Worm (Caenorhabditis elegans) whole organism, late embryonic: Measurements from ENCODE around the gene F09E10.1.

Source experiments
- F13H6.1 ChIP-seq: sonication (generic microtip); optimal IDR thresholded peaks from 2 replicates; lab custom pipeline; 2016; ENCODE audit warnings: missing genetic modification characterization, missing compliant biosample characterization
- K02D7.2 ChIP-seq: sonication (generic microtip); optimal IDR thresholded peaks from 2 replicates; lab custom pipeline; 2017; ENCODE audit warnings: mild to moderate bottlenecking, missing genetic modification characterization, missing compliant biosample characterization
- T23F11.4 ChIP-seq: fragments of 200-800 bp; sonication (Bioruptor generic); optimal IDR thresholded peaks from 2 replicates; lab custom pipeline; 2018; ENCODE audit warnings: mild to moderate bottlenecking, missing genetic modification characterization, missing compliant biosample characterization
- ahr-1 ChIP-seq: sonication (generic microtip); optimal IDR thresholded peaks from 2 replicates; lab custom pipeline; 2016; ENCODE audit warnings: missing genetic modification characterization, missing compliant biosample characterization
- ceh-18 ChIP-seq: sonication (generic microtip); optimal IDR thresholded peaks from 2 replicates; lab custom pipeline; 2016; ENCODE audit warnings: missing genetic modification characterization, missing compliant biosample characterization
- ceh-19 ChIP-seq: fragments of 200-800 bp; sonication (Bioruptor generic); optimal IDR thresholded peaks from 2 replicates; lab custom pipeline; 2018; ENCODE audit warnings: mild to moderate bottlenecking, missing genetic modification characterization, missing compliant biosample characterization
- ceh-2 ChIP-seq: sonication (generic microtip); optimal IDR thresholded peaks from 2 replicates; lab custom pipeline; 2016; ENCODE audit warnings: missing genotype, missing genetic modification characterization, missing compliant biosample characterization
- ceh-30 ChIP-seq: fragments of 150-350 bp; optimal IDR thresholded peaks from 2 replicates; lab custom pipeline; 2014; ENCODE audit warnings: missing biosample characterization, missing genetic modification characterization
- ceh-9 ChIP-seq: sonication (generic microtip); optimal IDR thresholded peaks from 2 replicates; lab custom pipeline; 2016; ENCODE audit warnings: mild to moderate bottlenecking, missing genetic modification characterization, inconsistent platforms, missing compliant biosample characterization
- dmd-4 ChIP-seq: sonication (generic microtip); optimal IDR thresholded peaks from 2 replicates; lab custom pipeline; 2016; ENCODE audit warnings: borderline replicate concordance, missing genetic modification characterization, missing compliant biosample characterization
- elt-4 ChIP-seq: sonication (generic microtip); optimal IDR thresholded peaks from 2 replicates; lab custom pipeline; 2016; ENCODE audit warnings: missing genetic modification characterization, missing compliant biosample characterization
- ets-4 ChIP-seq: sonication (generic microtip); optimal IDR thresholded peaks from 2 replicates; lab custom pipeline; 2016; ENCODE audit warnings: missing genetic modification characterization, missing compliant biosample characterization
- eyg-1 ChIP-seq: sonication (generic microtip); optimal IDR thresholded peaks from 2 replicates; lab custom pipeline; 2016; ENCODE audit warnings: missing genotype, missing genetic modification characterization, missing compliant biosample characterization
- fkh-6 ChIP-seq: sonication (generic microtip); optimal IDR thresholded peaks from 2 replicates; lab custom pipeline; 2016; ENCODE audit warnings: missing genetic modification characterization, missing compliant biosample characterization
- gmeb-2 ChIP-seq: sonication (generic microtip); optimal IDR thresholded peaks from 2 replicates; lab custom pipeline; 2016; ENCODE audit warnings: missing genetic modification characterization, inconsistent platforms, missing compliant biosample characterization
- hlh-13 ChIP-seq: fragments of 200-800 bp; sonication (Bioruptor generic); optimal IDR thresholded peaks from 2 replicates; lab custom pipeline; 2018; ENCODE audit warnings: mild to moderate bottlenecking, missing genetic modification characterization, missing compliant biosample characterization
- hlh-6 ChIP-seq: sonication (generic microtip); optimal IDR thresholded peaks from 2 replicates; lab custom pipeline; 2016; ENCODE audit warnings: missing genotype, missing genetic modification characterization, missing compliant biosample characterization
- madf-2 ChIP-seq: sonication (generic microtip); optimal IDR thresholded peaks from 2 replicates; lab custom pipeline; 2017; ENCODE audit warnings: missing genetic modification characterization, missing compliant biosample characterization
- mec-3 ChIP-seq: sonication (generic microtip); optimal IDR thresholded peaks from 2 replicates; lab custom pipeline; 2016; ENCODE audit warnings: borderline replicate concordance, missing genetic modification characterization, missing compliant biosample characterization
- nfya-1 ChIP-seq: sonication (generic microtip); optimal IDR thresholded peaks from 2 replicates; lab custom pipeline; 2017; ENCODE audit warnings: missing genetic modification characterization, mild to moderate bottlenecking, missing compliant biosample characterization, antibody characterized with exemption, moderate library complexity
- npax-4 ChIP-seq: sonication (generic microtip); optimal IDR thresholded peaks from 2 replicates; lab custom pipeline; 2016; ENCODE audit warnings: missing genetic modification characterization, missing compliant biosample characterization
- odd-2 ChIP-seq: sonication (generic microtip); optimal IDR thresholded peaks from 2 replicates; lab custom pipeline; 2017; ENCODE audit warnings: antibody characterized with exemption, mild to moderate bottlenecking, missing genetic modification characterization, missing compliant biosample characterization
- pat-9 ChIP-seq: fragments of 200-800 bp; sonication (Bioruptor generic); optimal IDR thresholded peaks from 2 replicates; lab custom pipeline; 2018; ENCODE audit warnings: mild to moderate bottlenecking, missing genetic modification characterization, moderate library complexity, missing compliant biosample characterization
- pax-1 ChIP-seq: fragments of 150-350 bp; optimal IDR thresholded peaks from 2 replicates; lab custom pipeline; 2014; ENCODE audit warnings: missing biosample characterization, missing genetic modification characterization
- pqm-1 ChIP-seq: sonication (generic microtip); optimal IDR thresholded peaks from 2 replicates; lab custom pipeline; 2016; ENCODE audit warnings: missing genetic modification characterization, missing compliant biosample characterization
- pros-1 ChIP-seq: fragments of 150-350 bp; optimal IDR thresholded peaks from 2 replicates; lab custom pipeline; 2014; ENCODE audit warnings: missing biosample characterization, missing genetic modification reagents, missing genetic modification characterization
- ref-2 ChIP-seq: sonication (generic microtip); optimal IDR thresholded peaks from 2 replicates; lab custom pipeline; 2016; ENCODE audit warnings: missing genetic modification characterization, missing compliant biosample characterization
- rnt-1 ChIP-seq: sonication (generic microtip); optimal IDR thresholded peaks from 2 replicates; lab custom pipeline; 2016; ENCODE audit warnings: missing genetic modification characterization, missing compliant biosample characterization
- sox-2 ChIP-seq: fragments of 200-800 bp; sonication (Bioruptor generic); IDR thresholded peaks from 2 replicates; pipeline ENCODE4 v1.3.6; 2022; ENCODE audit warnings: missing genetic modification reagents, missing genetic modification characterization, missing compliant biosample characterization
- syd-9 ChIP-seq: sonication (generic microtip); optimal IDR thresholded peaks from 2 replicates; lab custom pipeline; 2016; ENCODE audit warnings: mild to moderate bottlenecking, missing genetic modification characterization, moderate library complexity, missing compliant biosample characterization
- tbx-2 ChIP-seq: sonication (generic microtip); optimal IDR thresholded peaks from 2 replicates; lab custom pipeline; 2016; ENCODE audit warnings: missing genetic modification characterization, missing compliant biosample characterization
- tbx-7 ChIP-seq: sonication (generic microtip); optimal IDR thresholded peaks from 2 replicates; lab custom pipeline; 2016; ENCODE audit warnings: missing genotype, missing genetic modification characterization, missing compliant biosample characterization
- ttx-3 ChIP-seq: sonication (generic microtip); optimal IDR thresholded peaks from 2 replicates; lab custom pipeline; 2016; ENCODE audit warnings: missing genetic modification reagents, missing genetic modification characterization, missing compliant biosample characterization
- unc-3 ChIP-seq, 2 experiments: fragments of 200-800 bp in 1 of 2; sonication (Bioruptor generic) in 1 of 2; sonication (generic microtip) in 1 of 2; conservative IDR thresholded peaks in 1 of 2; optimal IDR thresholded peaks in 1 of 2; 2 replicates each; pipeline versions ENCODE4 v1.3.6 to Lab custom; 2016 to 2022; ENCODE audit warnings: missing compliant biosample characterization in 2 of 2, missing genetic modification characterization in 2 of 2, missing genetic modification reagents in 1 of 2
- unc-42 ChIP-seq: sonication (generic microtip); optimal IDR thresholded peaks from 2 replicates; lab custom pipeline; 2016; ENCODE audit warnings: missing genotype, missing genetic modification characterization, missing compliant biosample characterization
- unc-55 ChIP-seq: sonication (generic microtip); optimal IDR thresholded peaks from 2 replicates; lab custom pipeline; 2017; ENCODE audit warnings: missing biosample characterization, missing genetic modification reagents, missing genetic modification characterization
- unc-86 ChIP-seq: sonication (generic microtip); optimal IDR thresholded peaks from 2 replicates; lab custom pipeline; 2016; ENCODE audit warnings: missing genetic modification characterization, missing compliant biosample characterization
- zip-5 ChIP-seq: sonication (generic microtip); optimal IDR thresholded peaks from 2 replicates; lab custom pipeline; 2016; ENCODE audit warnings: missing genetic modification characterization, missing compliant biosample characterization
- ztf-16 ChIP-seq: sonication (generic microtip); optimal IDR thresholded peaks from 2 replicates; lab custom pipeline; 2017; ENCODE audit warnings: missing genetic modification characterization, missing compliant biosample characterization

Gene F09E10.1

DNA sequence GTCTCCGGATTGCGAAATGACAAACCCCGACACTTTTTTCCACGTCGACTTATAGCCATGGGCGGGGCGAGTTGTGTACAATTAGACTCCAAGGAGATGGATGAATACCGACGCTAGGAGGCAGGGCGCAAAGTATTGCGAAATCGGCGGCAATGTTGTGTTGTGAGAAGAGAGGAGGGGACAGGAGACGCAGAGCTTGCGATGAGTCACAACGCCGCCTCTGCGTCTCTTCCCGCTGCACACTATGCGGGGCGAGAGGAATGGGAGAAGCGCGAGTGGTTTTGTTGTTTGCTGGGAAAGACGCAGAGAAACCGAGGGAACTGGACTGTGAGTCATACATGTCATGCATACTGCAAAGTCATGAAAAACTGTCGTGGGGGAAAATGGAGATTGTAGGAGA is 48.2 kb upstream of the F09E10.1 start (continued):
- TF ChIP-seq unc-3 (GFP tag; conservative IDR thresholded peaks at IDR 0.05; lab: Robert Waterston, UW) (no peak), unc-3 (tag; optimal IDR thresholded peaks at IDR 0.05; lab: Kevin White, UChicago) (no peak), ref-2 (tag; lab: Kevin White, UChicago) (peak; percentile 79), odd-2 (tag; lab: Kevin White, UChicago) (no peak), elt-4 (tag; lab: Kevin White, UChicago) (no peak), zip-5 (no peak), unc-86 (no peak), hlh-6 (tag; lab: Kevin White, UChicago) (peak; percentile 18), pax-1 (peak; percentile 31), unc-42 (tag; lab: Kevin White, UChicago) (peak; percentile 50), fkh-6 (tag; lab: Kevin White, UChicago) (no peak), pros-1 (tag; lab: Kevin White, UChicago) (peak; percentile 80), eyg-1 (tag; lab: Kevin White, UChicago) (no peak), ceh-9 (no peak), pat-9 (tag; lab: Kevin White, UChicago) (no peak), K02D7.2 (tag; lab: Kevin White, UChicago) (no peak), ets-4 (tag; lab: Kevin White, UChicago) (peak; percentile 67), ttx-3 (tag; lab: Kevin White, UChicago) (no peak), rnt-1 (tag; lab: Kevin White, UChicago) (peak; percentile 82), F13H6.1 (tag; lab: Kevin White, UChicago) (peak; percentile 66), gmeb-2 (tag; lab: Kevin White, UChicago) (peak; percentile 21), pqm-1 (tag; lab: Kevin White, UChicago) (peak; percentile 69), ztf-16 (tag; lab: Kevin White, UChicago) (no peak), T23F11.4 (GFP tag; lab: Kevin White, UChicago) (peak; percentile 34), mec-3 (tag; lab: Kevin White, UChicago) (no peak), ceh-19 (GFP tag; lab: Kevin White, UChicago) (peak; percentile 65), npax-4 (tag; lab: Kevin White, UChicago) (no peak)

DNA sequence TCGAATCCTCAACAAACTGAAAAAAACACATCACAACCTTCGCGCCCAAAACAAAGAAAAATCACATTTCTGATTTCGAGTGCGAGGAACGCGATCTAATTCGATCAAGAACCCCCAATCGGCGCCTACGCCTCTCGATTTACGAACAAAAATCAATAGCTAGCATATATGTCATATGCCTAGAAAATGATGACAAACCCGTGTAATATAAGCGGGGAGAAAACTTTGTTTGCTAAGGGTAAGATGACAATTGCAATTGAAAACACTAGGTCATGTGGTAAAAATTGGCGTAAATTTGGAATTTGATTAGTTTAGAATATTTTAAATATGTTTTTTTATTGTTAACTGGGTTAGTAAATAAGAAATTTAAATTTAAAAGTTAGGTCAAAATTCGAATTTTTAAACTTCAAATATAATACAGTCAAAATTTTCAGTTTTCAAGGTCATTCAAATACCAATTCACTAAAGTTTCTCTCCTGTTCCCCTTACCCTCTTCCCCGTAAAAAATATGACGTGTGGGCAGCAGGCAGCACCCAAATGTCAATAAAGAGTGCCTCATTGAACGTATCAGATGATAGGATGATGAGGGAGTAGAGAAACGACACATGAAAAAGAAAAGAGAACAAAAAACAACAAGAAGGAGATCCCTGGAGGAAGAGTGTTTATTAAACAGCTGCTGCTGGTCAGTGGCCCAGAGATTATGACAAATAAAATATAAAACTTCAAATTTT is 46.1 kb upstream of the F09E10.1 start:
- no peak for TF ChIP-seq syd-9
- peak; percentile 54 for TF ChIP-seq rnt-1 (tag; lab: Kevin White, UChicago)
- TF ChIP-seq tbx-2: peak; percentile 13
- TF ChIP-seq ceh-18 (tag; lab: Kevin White, UChicago): peak; percentile 42
- TF ChIP-seq unc-55 (GFP tag; lab: Kevin White, UChicago): peak; percentile 59
- TF ChIP-seq, all 69 proteins: peak for 4

DNA sequence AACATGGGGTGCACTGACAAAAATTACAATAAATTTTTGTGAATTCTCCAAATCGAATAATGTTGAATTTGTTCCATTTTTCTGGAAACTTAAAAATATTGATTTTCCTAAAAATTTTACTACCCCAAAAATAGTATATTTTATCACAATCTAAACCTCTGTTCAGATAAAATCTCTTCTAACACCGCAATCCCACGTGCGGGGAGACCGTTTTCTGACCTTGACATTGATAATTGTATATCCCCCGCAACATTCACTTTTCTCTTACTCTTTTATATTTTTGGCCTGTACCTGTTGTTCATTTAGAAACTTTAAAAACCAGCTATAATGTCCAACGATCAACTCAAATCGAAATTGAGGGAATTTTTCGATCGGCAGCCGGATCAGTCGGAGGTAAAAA is 43.8 kb upstream of the F09E10.1 start, which contains the start of gene D1005.2:
Gene D1005.2 (plus strand): TSS at position 230 of the 400 bp plus-strand sequence.
- TF ChIP-seq unc-42 (tag; lab: Kevin White, UChicago) (no peak), sox-2 (no peak), tbx-7 (tag; lab: Kevin White, UChicago) (no peak)

DNA sequence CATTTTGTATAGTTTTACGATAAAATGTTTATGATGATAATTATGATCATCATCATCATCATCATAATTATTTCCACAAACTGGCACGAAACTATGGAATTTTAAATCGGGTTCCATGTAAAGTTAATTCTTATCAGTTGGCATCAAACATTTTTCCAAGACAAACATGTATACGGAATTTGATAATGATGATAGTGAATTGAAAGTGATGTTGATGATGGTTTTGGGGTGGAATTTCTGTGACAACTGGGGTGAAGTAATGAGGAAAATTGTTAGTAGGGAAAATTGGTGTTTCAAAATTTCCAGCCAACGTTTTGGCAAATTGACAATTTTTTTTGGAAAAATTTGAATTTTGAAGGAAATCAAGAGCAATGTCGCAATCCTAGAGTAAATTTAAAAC is 42.8 kb upstream of the F09E10.1 start:
- TF ChIP-seq gmeb-2 (tag; lab: Kevin White, UChicago) (no peak), pros-1 (tag; lab: Kevin White, UChicago) (no peak), nfya-1 (tag; lab: Kevin White, UChicago) (no peak), hlh-13 (no peak), ceh-2 (tag; lab: Kevin White, UChicago) (no peak), fkh-6 (tag; lab: Kevin White, UChicago) (no peak), ahr-1 (tag; lab: Kevin White, UChicago) (no peak), mec-3 (tag; lab: Kevin White, UChicago) (no peak), elt-4 (tag; lab: Kevin White, UChicago) (no peak), dmd-4 (tag; lab: Kevin White, UChicago) (no peak), T23F11.4 (GFP tag; lab: Kevin White, UChicago) (no peak), unc-86 (no peak), ceh-30 (no peak), pax-1 (no peak), madf-2 (tag; lab: Kevin White, UChicago) (no peak)
